Fruit fly (Drosophila melanogaster): ENCODE data around the gene CG14342.

DNA sequence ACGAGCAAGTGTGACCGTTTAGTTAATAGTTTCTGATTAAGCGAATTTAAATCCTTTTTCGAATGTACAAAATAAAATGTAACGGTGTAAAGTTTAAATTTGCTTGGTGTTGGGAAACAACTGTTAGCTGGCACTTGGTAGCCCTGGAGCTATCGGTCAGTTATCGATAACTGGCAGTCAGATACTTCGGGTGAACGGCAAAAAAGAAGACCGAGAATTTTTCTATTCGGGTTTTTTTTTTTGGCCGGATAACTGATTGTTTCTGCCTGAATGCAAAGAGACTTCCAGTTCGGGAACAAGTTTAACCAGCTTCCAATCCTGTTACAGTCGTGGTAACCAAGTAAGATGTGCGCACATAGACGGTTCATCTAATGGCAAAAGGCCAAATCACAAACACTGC lies 26.5 kb upstream of the CG14342 start, which contains the start of gene CG4896:
- TF ChIP-seq CG6808 (GFP tag; optimal IDR thresholded peaks at IDR 0.05) (no peak), Ets96B (tag; optimal IDR thresholded peaks at IDR 0.05) (no peak), CG8119 (GFP tag; IDR thresholded peaks at IDR 0.05) (0 out of 3 replicates have a peak, but pooled peaks have one; percentile 13), topi (GFP tag; optimal IDR thresholded peaks at IDR 0.05) (no peak), Sox102F (GFP tag; optimal IDR thresholded peaks at IDR 0.05) (no peak), dsx (GFP tag; optimal IDR thresholded peaks at IDR 0.05; ENCODE audit: poor library complexity, severe bottlenecking) (no peak), CG11902 (GFP tag; optimal IDR thresholded peaks at IDR 0.05) (no peak), Blimp-1 (GFP tag; optimal IDR thresholded peaks at IDR 0.05) (no peak), svp (GFP tag) (no peak), CG31627 (GFP tag; optimal IDR thresholded peaks at IDR 0.05) (no peak), Sox14 (GFP tag; optimal IDR thresholded peaks at IDR 0.05) (no peak), CG9139 (GFP tag; optimal IDR thresholded peaks at IDR 0.05) (no peak)
